Fruit fly (Drosophila melanogaster) whole organism, embryonic: Measurements from ENCODE around the gene Syx5.

Experiments used
- Bteb2 ChIP-seq: fragments of 200-800 bp; sonication (Bioruptor generic); optimal IDR thresholded peaks from 2 replicates; lab custom pipeline; 2016; ENCODE audit warnings: missing biosample characterization, missing genetic modification characterization
- CG10147 ChIP-seq: fragments of 200-800 bp; sonication (Bioruptor generic); optimal IDR thresholded peaks from 2 replicates; lab custom pipeline; 2019; ENCODE audit warnings: missing biosample characterization, mild to moderate bottlenecking, missing genetic modification characterization, moderate library complexity
- CG10267 ChIP-seq: fragments of 200-800 bp; sonication (Bioruptor generic); optimal IDR thresholded peaks from 2 replicates; lab custom pipeline; 2018; ENCODE audit warnings: missing biosample characterization, mild to moderate bottlenecking, missing genetic modification characterization, moderate library complexity
- CG10462 ChIP-seq: fragments of 200-800 bp; sonication (Bioruptor generic); optimal IDR thresholded peaks from 2 replicates; lab custom pipeline; 2016; ENCODE audit warnings: missing biosample characterization, missing genetic modification characterization
- CG10979 ChIP-seq: fragments of 200-800 bp; sonication (Bioruptor generic); optimal IDR thresholded peaks from 2 replicates; lab custom pipeline; 2018; ENCODE audit warnings: missing biosample characterization, mild to moderate bottlenecking, missing genetic modification characterization, moderate library complexity
- CG15479 ChIP-seq: fragments of 200-800 bp; sonication (Bioruptor generic); optimal IDR thresholded peaks from 3 replicates; lab custom pipeline; 2019; ENCODE audit warnings: missing biosample characterization, mild to moderate bottlenecking, missing genetic modification characterization, moderate library complexity
- CG15514 ChIP-seq: fragments of 200-800 bp; sonication (Bioruptor generic); optimal IDR thresholded peaks from 3 replicates; lab custom pipeline; 2017; ENCODE audit warnings: missing biosample characterization, missing genetic modification characterization, mild to moderate bottlenecking, moderate library complexity, missing genetic modification reagents
- CG17361 ChIP-seq: fragments of 200-800 bp; sonication (Bioruptor generic); IDR thresholded peaks from 3 replicates; pipeline ENCODE4 v1.3.6; 2022; ENCODE audit warnings: missing biosample characterization, missing genetic modification characterization
- CG18262 ChIP-seq: fragments of 200-800 bp; optimal IDR thresholded peaks from 3 replicates; lab custom pipeline; 2019; ENCODE audit warnings: missing biosample characterization, mild to moderate bottlenecking, missing genetic modification characterization, moderate library complexity
- CG2120 ChIP-seq: fragments of 200-800 bp; sonication (Bioruptor generic); optimal IDR thresholded peaks from 3 replicates; lab custom pipeline; 2016; ENCODE audit warnings: missing biosample characterization, missing genetic modification characterization
- CG31224 ChIP-seq: fragments of 200-800 bp; sonication (Bioruptor generic); IDR thresholded peaks from 2 replicates; pipeline ENCODE4 v1.3.6; 2022; ENCODE audit warnings: missing biosample characterization, missing genetic modification characterization
- CG32772 ChIP-seq: fragments of 200-800 bp; sonication (Bioruptor generic); IDR thresholded peaks from 2 replicates; pipeline ENCODE4 v1.3.6; 2022; ENCODE audit warnings: missing biosample characterization, missing genetic modification characterization
- CG3847 ChIP-seq: fragments of 200-800 bp; sonication (Bioruptor generic); IDR thresholded peaks from 2 replicates; pipeline ENCODE4 v1.3.6; 2022; ENCODE audit warnings: missing biosample characterization, missing genetic modification characterization
- CG3995 ChIP-seq: fragments of 200-800 bp; sonication (Bioruptor generic); optimal IDR thresholded peaks from 3 replicates; lab custom pipeline; 2016; ENCODE audit warnings: missing biosample characterization, missing genetic modification characterization
- CG5245 ChIP-seq: fragments of 200-800 bp; sonication (Bioruptor generic); optimal IDR thresholded peaks from 3 replicates; lab custom pipeline; 2016; ENCODE audit warnings: missing biosample characterization, missing genetic modification characterization
- CG6854 ChIP-seq: fragments of 200-800 bp; sonication (Bioruptor generic); optimal IDR thresholded peaks from 3 replicates; lab custom pipeline; 2017; ENCODE audit warnings: missing biosample characterization, mild to moderate bottlenecking, missing genetic modification characterization
- CG8388 ChIP-seq: fragments of 200-800 bp; sonication (Bioruptor generic); optimal IDR thresholded peaks from 2 replicates; lab custom pipeline; 2019; ENCODE audit warnings: missing biosample characterization, mild to moderate bottlenecking, missing genetic modification characterization, moderate library complexity
- CG9876 ChIP-seq: fragments of 200-800 bp; sonication (Bioruptor generic); optimal IDR thresholded peaks from 2 replicates; lab custom pipeline; 2016; ENCODE audit warnings: missing biosample characterization, missing genetic modification characterization
- Dp ChIP-seq: fragments of 200-800 bp; sonication (Bioruptor generic); optimal IDR thresholded peaks from 2 replicates; lab custom pipeline; 2018; ENCODE audit warnings: missing biosample characterization, mild to moderate bottlenecking, missing genetic modification characterization, moderate library complexity
- Gug ChIP-seq: fragments of 200-800 bp; sonication (Bioruptor generic); IDR thresholded peaks from 4 replicates; pipeline ENCODE4 v1.3.6; 2022; ENCODE audit warnings: missing biosample characterization, missing genetic modification characterization
- HHEX ChIP-seq: fragments of 200-800 bp; sonication (Bioruptor generic); optimal IDR thresholded peaks from 3 replicates; lab custom pipeline; 2017; ENCODE audit warnings: missing biosample characterization, mild to moderate bottlenecking, missing genetic modification characterization, missing genetic modification reagents
- MBD-R2 ChIP-seq: fragments of 200-800 bp; sonication (Bioruptor generic); IDR thresholded peaks from 2 replicates; pipeline ENCODE4 v1.3.6; 2022; ENCODE audit warnings: missing biosample characterization, missing genetic modification characterization
- NC2α ChIP-seq: fragments of 200-800 bp; sonication (Bioruptor generic); optimal IDR thresholded peaks from 2 replicates; lab custom pipeline; 2016; ENCODE audit warnings: missing biosample characterization, missing genetic modification characterization
- Nf-YB ChIP-seq: fragments of 200-800 bp; sonication (Bioruptor generic); optimal IDR thresholded peaks from 3 replicates; lab custom pipeline; 2019; ENCODE audit warnings: missing biosample characterization, mild to moderate bottlenecking, missing genetic modification characterization, moderate library complexity
- NfI ChIP-seq: fragments of 200-800 bp; sonication (Bioruptor generic); optimal IDR thresholded peaks from 3 replicates; lab custom pipeline; 2018; ENCODE audit warnings: missing biosample characterization, mild to moderate bottlenecking, missing genetic modification characterization, moderate library complexity
- Scr ChIP-seq: fragments of 200-800 bp; sonication (Bioruptor generic); IDR thresholded peaks from 2 replicates; pipeline ENCODE4 v1.3.6; 2022; ENCODE audit warnings: missing biosample characterization, missing genetic modification characterization; ENCODE audit not compliant: partially characterized antibody
- ac ChIP-seq: fragments of 200-800 bp; sonication (Bioruptor generic); optimal IDR thresholded peaks from 3 replicates; lab custom pipeline; 2017; ENCODE audit warnings: missing biosample characterization, mild to moderate bottlenecking, missing genetic modification characterization
- amos ChIP-seq: fragments of 200-800 bp; sonication (Bioruptor generic); IDR thresholded peaks from 2 replicates; pipeline ENCODE4 v1.3.6; 2022; ENCODE audit warnings: missing biosample characterization, missing genetic modification characterization; ENCODE audit not compliant: partially characterized antibody
- bowl ChIP-seq: fragments of 200-800 bp; sonication (Bioruptor generic); IDR thresholded peaks from 2 replicates; pipeline ENCODE4 v1.3.6; 2022; ENCODE audit warnings: missing biosample characterization, missing genetic modification characterization
- cas ChIP-seq: fragments of 200-800 bp; sonication (Bioruptor generic); IDR thresholded peaks from 2 replicates; pipeline ENCODE4 v1.3.6; 2022; ENCODE audit warnings: missing biosample characterization, missing genetic modification characterization
- chif ChIP-seq, 2 experiments: fragments of 200-800 bp; sonication (Bioruptor generic); optimal IDR thresholded peaks; 3 replicates each; lab custom pipeline; 2016; ENCODE audit warnings: missing biosample characterization in 2 of 2, missing genetic modification characterization in 2 of 2
- chinmo ChIP-seq: fragments of 200-800 bp; sonication (Bioruptor generic); IDR thresholded peaks from 4 replicates; pipeline ENCODE4 v1.3.6; 2022; ENCODE audit warnings: missing biosample characterization, missing genetic modification characterization; ENCODE audit not compliant: partially characterized antibody
- croc ChIP-seq: fragments of 200-800 bp; sonication (Bioruptor generic); conservative IDR thresholded peaks from 3 replicates; pipeline ENCODE4 v1.3.6; 2022; ENCODE audit warnings: missing biosample characterization, missing genetic modification characterization
- dati ChIP-seq: fragments of 200-800 bp; sonication (Bioruptor generic); IDR thresholded peaks from 2 replicates; pipeline ENCODE4 v1.3.6; 2022; ENCODE audit warnings: missing biosample characterization, missing genetic modification characterization
- en ChIP-seq: fragments of 200-800 bp; sonication (Bioruptor generic); optimal IDR thresholded peaks from 2 replicates; lab custom pipeline; 2016; ENCODE audit warnings: missing biosample characterization, missing genetic modification characterization
- eyg ChIP-seq: fragments of 200-800 bp; sonication (Bioruptor generic); optimal IDR thresholded peaks from 3 replicates; lab custom pipeline; 2016; ENCODE audit warnings: missing biosample characterization, missing genetic modification characterization
- grau ChIP-seq: fragments of 200-800 bp; optimal IDR thresholded peaks from 3 replicates; lab custom pipeline; 2019; ENCODE audit warnings: missing biosample characterization, mild to moderate bottlenecking, missing genetic modification characterization, moderate library complexity
- hkb ChIP-seq, 2 experiments: fragments of 200-800 bp in 1 of 2; fragments of >200 bp in 1 of 2; sonication (Bioruptor generic) in 1 of 2; IDR thresholded peaks in 1 of 2; optimal IDR thresholded peaks in 1 of 2; 2 replicates each; pipeline versions ENCODE4 v1.3.6 to Lab custom; 2017 to 2022; ENCODE audit warnings: missing biosample characterization in 1 of 2, missing genetic modification characterization in 1 of 2
- org-1 ChIP-seq: fragments of 200-800 bp; sonication (Bioruptor generic); optimal IDR thresholded peaks from 2 replicates; lab custom pipeline; 2017; ENCODE audit warnings: missing biosample characterization, missing genetic modification characterization
- p53 ChIP-seq: fragments of 200-800 bp; sonication (Bioruptor generic); optimal IDR thresholded peaks from 2 replicates; lab custom pipeline; 2016; ENCODE audit warnings: missing biosample characterization, missing genetic modification characterization
- pzg ChIP-seq: fragments of 200-800 bp; sonication (Bioruptor generic); optimal IDR thresholded peaks from 3 replicates; lab custom pipeline; 2018; ENCODE audit warnings: missing biosample characterization, mild to moderate bottlenecking, missing genetic modification characterization, moderate library complexity
- ranshi ChIP-seq: fragments of 200-800 bp; sonication (Bioruptor generic); IDR thresholded peaks from 2 replicates; pipeline ENCODE4 v1.3.6; 2022; ENCODE audit warnings: missing biosample characterization, missing genetic modification characterization
- row ChIP-seq: fragments of 200-800 bp; sonication (Bioruptor generic); IDR thresholded peaks from 3 replicates; pipeline ENCODE4 v1.3.6; 2022; ENCODE audit warnings: missing biosample characterization, missing genetic modification characterization
- sc ChIP-seq, 3 experiments: fragments of >200 bp in 2 of 3; fragments of 200-800 bp in 1 of 3; sonication (Bioruptor generic) in 1 of 3; optimal IDR thresholded peaks; 2 replicates in 2 of 3; 3 replicates in 1 of 3; lab custom pipeline; 2017; ENCODE audit warnings: mild to moderate bottlenecking in 1 of 3, missing biosample characterization in 1 of 3, missing genetic modification characterization in 1 of 3, missing genetic modification reagents in 1 of 3
- so ChIP-seq: fragments of 200-800 bp; sonication (Bioruptor generic); IDR thresholded peaks from 3 replicates; pipeline ENCODE4 v1.3.6; 2022; ENCODE audit warnings: missing biosample characterization, missing genetic modification characterization
- tin ChIP-seq: fragments of 200-800 bp; sonication (Bioruptor generic); optimal IDR thresholded peaks from 3 replicates; lab custom pipeline; 2016; ENCODE audit warnings: missing biosample characterization, missing genetic modification characterization
- twi ChIP-seq: fragments of 200-800 bp; optimal IDR thresholded peaks from 2 replicates; lab custom pipeline; 2019; ENCODE audit warnings: missing biosample characterization, mild to moderate bottlenecking, missing genetic modification characterization, moderate library complexity
- vfl ChIP-seq: fragments of 200-800 bp; sonication (Bioruptor generic); optimal IDR thresholded peaks from 2 replicates; lab custom pipeline; 2016; ENCODE audit warnings: missing biosample characterization, missing genetic modification characterization
- zfh1 ChIP-seq: fragments of 200-800 bp; sonication (Bioruptor generic); IDR thresholded peaks from 3 replicates; pipeline ENCODE4 v1.3.6; 2022; ENCODE audit warnings: missing biosample characterization, missing genetic modification characterization

Syx5 gene

DNA sequence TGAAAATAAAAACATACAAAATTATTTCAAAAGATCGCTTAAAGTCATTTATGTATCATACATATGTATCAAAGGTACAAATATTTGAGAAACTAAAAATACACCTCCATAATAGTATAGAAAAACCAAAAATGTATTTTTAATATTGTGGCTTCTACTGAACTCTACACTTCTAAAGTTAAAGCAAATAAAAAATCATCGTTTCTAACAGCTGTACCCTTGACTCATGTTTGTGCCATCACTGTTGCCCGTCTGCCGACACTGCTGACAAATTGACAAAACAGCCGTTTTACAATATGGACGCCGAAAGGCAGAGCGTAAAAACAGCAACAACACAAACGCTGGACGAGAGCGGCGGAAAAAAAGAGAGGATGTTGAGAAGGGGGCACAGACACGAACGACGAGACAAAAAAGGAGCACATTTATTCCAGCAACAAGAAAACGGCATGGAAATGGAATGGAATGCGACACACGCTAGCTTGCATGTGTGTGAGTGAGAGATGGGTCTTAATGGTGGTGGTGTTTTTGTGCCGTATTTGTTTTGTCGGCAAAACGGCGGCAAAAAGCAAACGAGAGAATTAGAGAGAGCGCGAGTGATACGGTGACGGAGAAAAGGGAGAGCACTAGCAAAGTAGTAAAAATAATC, 20.7 kb upstream of the Syx5 start (continued):
- TF ChIP-seq amos (no peak), CG6854 (GFP tag; lab: Kevin White, UChicago) (peak; percentile 64), CG17361 (GFP tag; lab: Robert Waterston, UW) (no peak), eyg (GFP tag; lab: Kevin White, UChicago) (peak; percentile 70), Gug (GFP tag; lab: Robert Waterston, UW) (peak; percentile 91), CG10147 (GFP tag; lab: Kevin White, UChicago) (peak; percentile 69), NfI (GFP tag; lab: Kevin White, UChicago) (peak; percentile 81), CG2120 (GFP tag; lab: Kevin White, UChicago) (peak; percentile 94), row (GFP tag; lab: Robert Waterston, UW) (no peak), Bteb2 (GFP tag; lab: Kevin White, UChicago) (peak; percentile 71), NC2α (GFP tag; lab: Kevin White, UChicago) (peak; percentile 70), vfl (GFP tag; lab: Kevin White, UChicago) (peak; percentile 45), Dp (GFP tag; lab: Kevin White, UChicago) (no peak), zfh1 (GFP tag; lab: Robert Waterston, UW) (no peak), CG15479 (peak; percentile 90), dati (GFP tag; lab: Robert Waterston, UW) (no peak), Nf-YB (GFP tag; lab: Kevin White, UChicago) (peak; percentile 66), CG32772 (GFP tag; lab: Robert Waterston, UW) (no peak), chif (GFP tag; optimal IDR thresholded peaks at IDR 0.05; lab: Kevin White, UChicago) (peak; percentile 43 to 74), cas (no peak), CG18262 (tag; lab: Kevin White, UChicago) (peak; percentile 91), croc (GFP tag; lab: Robert Waterston, UW) (peak; percentile 66), Scr (GFP tag; lab: Robert Waterston, UW) (no peak), pzg (GFP tag; lab: Kevin White, UChicago) (peak; percentile 1), chinmo (GFP tag; lab: Robert Waterston, UW) (no peak), CG8388 (GFP tag; lab: Kevin White, UChicago) (peak; percentile 81), org-1 (GFP tag; lab: Kevin White, UChicago) (peak; percentile 74), tin (GFP tag; lab: Kevin White, UChicago) (peak; percentile 51), CG10462 (GFP tag; lab: Kevin White, UChicago) (peak; percentile 71), grau (tag; lab: Kevin White, UChicago) (peak; percentile 88), ranshi (GFP tag; lab: Robert Waterston, UW) (no peak), CG3847 (GFP tag; lab: Robert Waterston, UW) (no peak), p53 (GFP tag; lab: Kevin White, UChicago) (no peak), ac (GFP tag; lab: Kevin White, UChicago) (no peak), CG10267 (peak; percentile 68), hkb (optimal IDR thresholded peaks at IDR 0.05; lab: Kevin White, UChicago) (no peak), hkb (GFP tag; IDR thresholded peaks at IDR 0.05; lab: Robert Waterston, UW) (no peak), CG9876 (GFP tag; lab: Kevin White, UChicago) (peak; percentile 68), MBD-R2 (GFP tag; lab: Robert Waterston, UW) (no peak), sc (optimal IDR thresholded peaks at IDR 0.05; lab: Kevin White, UChicago) (no peak), sc (GFP tag; optimal IDR thresholded peaks at IDR 0.05; lab: Kevin White, UChicago) (peak; percentile 68), CG3995 (GFP tag; lab: Kevin White, UChicago) (peak; percentile 62), HHEX (GFP tag; lab: Kevin White, UChicago) (peak; percentile 88), CG31224 (GFP tag; lab: Robert Waterston, UW) (no peak), en (GFP tag; lab: Kevin White, UChicago) (peak; percentile 62), so (GFP tag; lab: Robert Waterston, UW) (no peak), CG5245 (peak; percentile 51), bowl (GFP tag; lab: Robert Waterston, UW) (no peak), CG10979 (peak; percentile 85), twi (tag; lab: Kevin White, UChicago) (peak; percentile 63), CG15514 (peak; percentile 83)
